Fruit fly (Drosophila melanogaster): Measurements from ENCODE around the gene kmr.

DNA sequence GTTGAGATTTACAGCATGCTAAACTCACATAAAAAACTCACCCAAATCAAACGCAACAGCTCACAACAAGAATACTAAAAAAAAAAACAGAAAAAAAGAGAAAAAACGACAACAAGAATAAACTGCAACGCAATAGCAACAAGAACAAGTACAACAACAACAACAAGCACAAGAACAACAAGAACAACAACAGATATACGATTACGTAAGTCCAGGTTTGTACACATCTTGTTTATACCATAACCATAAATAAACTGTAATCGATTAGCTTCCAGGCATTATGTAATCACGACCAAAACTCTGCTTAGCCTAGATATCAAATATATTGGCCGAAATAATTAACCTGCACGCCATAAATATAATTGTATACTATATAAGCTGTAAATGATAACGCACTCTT, 46.6 kb downstream of the kmr start:
- TF ChIP-seq EcR (GFP tag; optimal IDR thresholded peaks at IDR 0.05), result no peak
- no peak for TF ChIP-seq pan (optimal IDR thresholded peaks at IDR 0.05)
- no peak for TF ChIP-seq CG8478 (optimal IDR thresholded peaks at IDR 0.05)
- TF ChIP-seq usp (GFP tag; optimal IDR thresholded peaks at IDR 0.05), result no peak
